Fruit fly (Drosophila melanogaster) whole organism, embryonic: ENCODE data around the gene Pig1.

Source experiments
- Abd-B ChIP-seq: fragments of 200-800 bp; sonication (Bioruptor generic); optimal IDR thresholded peaks from 2 replicates; lab custom pipeline; 2018; ENCODE audit warnings: missing biosample characterization, mild to moderate bottlenecking, missing genetic modification characterization, moderate library complexity
- Antp ChIP-seq: fragments of 200-800 bp; sonication (Bioruptor generic); optimal IDR thresholded peaks from 3 replicates; lab custom pipeline; 2016; ENCODE audit warnings: missing biosample characterization, missing genetic modification characterization
- Atf6 ChIP-seq: fragments of 200-800 bp; sonication (Bioruptor generic); IDR thresholded peaks from 2 replicates; pipeline ENCODE4 v1.3.6; 2022; ENCODE audit warnings: missing biosample characterization, missing genetic modification characterization
- CG10267 ChIP-seq: fragments of 200-800 bp; sonication (Bioruptor generic); optimal IDR thresholded peaks from 2 replicates; lab custom pipeline; 2018; ENCODE audit warnings: missing biosample characterization, mild to moderate bottlenecking, missing genetic modification characterization, moderate library complexity
- CG10462 ChIP-seq: fragments of 200-800 bp; sonication (Bioruptor generic); optimal IDR thresholded peaks from 2 replicates; lab custom pipeline; 2016; ENCODE audit warnings: missing biosample characterization, missing genetic modification characterization
- CG10543 ChIP-seq: fragments of 200-800 bp; sonication (Bioruptor generic); optimal IDR thresholded peaks from 3 replicates; lab custom pipeline; 2017; ENCODE audit warnings: missing biosample characterization, mild to moderate bottlenecking, missing genetic modification characterization, moderate library complexity
- CG10959 ChIP-seq: fragments of 200-800 bp; sonication (Bioruptor generic); IDR thresholded peaks from 2 replicates; pipeline ENCODE4 v1.3.6; 2022; ENCODE audit warnings: missing biosample characterization, missing genetic modification characterization
- CG13424 ChIP-seq: fragments of 200-800 bp; sonication (Bioruptor generic); optimal IDR thresholded peaks from 2 replicates; lab custom pipeline; 2019; ENCODE audit warnings: missing biosample characterization, mild to moderate bottlenecking, missing genetic modification characterization, moderate library complexity
- CG1529 ChIP-seq: fragments of 200-800 bp; sonication (Bioruptor generic); optimal IDR thresholded peaks from 3 replicates; lab custom pipeline; 2018; ENCODE audit warnings: missing biosample characterization, missing genetic modification characterization
- CG18599 ChIP-seq: fragments of 200-800 bp; sonication (Bioruptor generic); optimal IDR thresholded peaks from 3 replicates; lab custom pipeline; 2017; ENCODE audit warnings: missing biosample characterization, missing genetic modification characterization, mild to moderate bottlenecking, moderate library complexity, missing genetic modification reagents
- CG2875 ChIP-seq: fragments of 200-800 bp; sonication (Bioruptor generic); optimal IDR thresholded peaks from 2 replicates; lab custom pipeline; 2017; ENCODE audit warnings: missing biosample characterization, mild to moderate bottlenecking, missing genetic modification characterization, missing genetic modification reagents
- CG30020 ChIP-seq: fragments of 200-800 bp; optimal IDR thresholded peaks from 2 replicates; lab custom pipeline; 2019; ENCODE audit warnings: missing biosample characterization, mild to moderate bottlenecking, missing genetic modification characterization, moderate library complexity
- CG31224 ChIP-seq: fragments of 200-800 bp; sonication (Bioruptor generic); IDR thresholded peaks from 2 replicates; pipeline ENCODE4 v1.3.6; 2022; ENCODE audit warnings: missing biosample characterization, missing genetic modification characterization
- CG31365 ChIP-seq: fragments of 200-800 bp; sonication (Bioruptor generic); optimal IDR thresholded peaks from 2 replicates; lab custom pipeline; 2018; ENCODE audit warnings: missing biosample characterization, mild to moderate bottlenecking, missing genetic modification characterization
- CG33213 ChIP-seq: fragments of 200-800 bp; sonication (Bioruptor generic); optimal IDR thresholded peaks from 3 replicates; lab custom pipeline; 2016; ENCODE audit warnings: missing biosample characterization, missing genetic modification characterization
- CG3838 ChIP-seq: fragments of 200-800 bp; sonication (Bioruptor generic); optimal IDR thresholded peaks from 3 replicates; lab custom pipeline; 2016; ENCODE audit warnings: missing biosample characterization, missing genetic modification characterization
- CG4328 ChIP-seq: fragments of 200-800 bp; sonication (Bioruptor generic); optimal IDR thresholded peaks from 3 replicates; lab custom pipeline; 2017; ENCODE audit warnings: missing biosample characterization, missing genetic modification reagents, missing genetic modification characterization
- CG8290 ChIP-seq, 3 experiments: fragments of 200-800 bp; sonication (Bioruptor generic); optimal IDR thresholded peaks; 2 replicates each; lab custom pipeline; 2016 to 2019; ENCODE audit warnings: missing biosample characterization in 3 of 3, missing genetic modification characterization in 3 of 3, mild to moderate bottlenecking in 2 of 3, moderate library complexity in 1 of 3
- CG8924 ChIP-seq: fragments of 200-800 bp; optimal IDR thresholded peaks from 3 replicates; lab custom pipeline; 2019; ENCODE audit warnings: missing biosample characterization, mild to moderate bottlenecking, missing genetic modification characterization, moderate library complexity
- CHES-1-like ChIP-seq: fragments of 200-800 bp; sonication (Bioruptor generic); optimal IDR thresholded peaks from 2 replicates; lab custom pipeline; 2016; ENCODE audit warnings: missing biosample characterization, missing genetic modification characterization
- CTCF ChIP-seq: fragments of 200-800 bp; sonication (Bioruptor generic); optimal IDR thresholded peaks from 2 replicates; lab custom pipeline; 2017; ENCODE audit warnings: missing biosample characterization, mild to moderate bottlenecking, missing genetic modification characterization, moderate library complexity
- Camta ChIP-seq: fragments of 200-800 bp; sonication (Bioruptor generic); optimal IDR thresholded peaks from 2 replicates; lab custom pipeline; 2016; ENCODE audit warnings: missing biosample characterization, missing genetic modification characterization
- CkIIα-i1 ChIP-seq: fragments of 200-800 bp; sonication (Bioruptor generic); IDR thresholded peaks from 2 replicates; pipeline ENCODE4 v1.3.6; 2022; ENCODE audit warnings: missing biosample characterization, missing genetic modification characterization
- Dbx ChIP-seq: fragments of 200-800 bp; sonication (Bioruptor generic); IDR thresholded peaks from 3 replicates; pipeline ENCODE4 v1.3.6; 2022; ENCODE audit warnings: missing biosample characterization, missing genetic modification characterization
- Deaf1 ChIP-seq: fragments of 200-800 bp; optimal IDR thresholded peaks from 3 replicates; lab custom pipeline; 2019; ENCODE audit warnings: missing biosample characterization, mild to moderate bottlenecking, missing genetic modification characterization, moderate library complexity
- Dp ChIP-seq: fragments of 200-800 bp; sonication (Bioruptor generic); optimal IDR thresholded peaks from 2 replicates; lab custom pipeline; 2018; ENCODE audit warnings: missing biosample characterization, mild to moderate bottlenecking, missing genetic modification characterization, moderate library complexity
- Dref ChIP-seq: fragments of 200-800 bp; sonication (Bioruptor generic); IDR thresholded peaks from 2 replicates; pipeline ENCODE4 v1.3.6; 2022; ENCODE audit warnings: missing biosample characterization, missing genetic modification characterization
- Hr39 ChIP-seq: fragments of >200 bp; optimal IDR thresholded peaks from 2 replicates; lab custom pipeline; 2017
- Hr78 ChIP-seq, 2 experiments: fragments of 200-800 bp in 1 of 2; fragments of >200 bp in 1 of 2; sonication (Bioruptor generic) in 1 of 2; optimal IDR thresholded peaks; 2 replicates each; lab custom pipeline; 2017 to 2019; ENCODE audit warnings: missing biosample characterization in 2 of 2, missing genetic modification characterization in 2 of 2, mild to moderate bottlenecking in 1 of 2, moderate library complexity in 1 of 2
- Lhr ChIP-seq: fragments of 200-800 bp; sonication (Bioruptor generic); optimal IDR thresholded peaks from 3 replicates; lab custom pipeline; 2017; ENCODE audit warnings: mild to moderate bottlenecking, missing biosample characterization, missing genetic modification reagents, missing genetic modification characterization
- NC2α ChIP-seq: fragments of 200-800 bp; sonication (Bioruptor generic); optimal IDR thresholded peaks from 2 replicates; lab custom pipeline; 2016; ENCODE audit warnings: missing biosample characterization, missing genetic modification characterization
- NK7.1 ChIP-seq: fragments of 200-800 bp; sonication (Bioruptor generic); optimal IDR thresholded peaks from 3 replicates; lab custom pipeline; 2016; ENCODE audit warnings: missing biosample characterization, missing genetic modification characterization
- Nf-YC ChIP-seq: fragments of 200-800 bp; optimal IDR thresholded peaks from 3 replicates; lab custom pipeline; 2019; ENCODE audit warnings: missing biosample characterization, mild to moderate bottlenecking, missing genetic modification characterization, moderate library complexity
- Oli ChIP-seq: fragments of 200-800 bp; sonication (Bioruptor generic); optimal IDR thresholded peaks from 2 replicates; lab custom pipeline; 2018; ENCODE audit warnings: missing biosample characterization, mild to moderate bottlenecking, missing genetic modification characterization, moderate library complexity
- Optix ChIP-seq: fragments of 200-800 bp; sonication (Bioruptor generic); IDR thresholded peaks from 3 replicates; pipeline ENCODE4 v1.3.6; 2022; ENCODE audit warnings: missing biosample characterization, missing genetic modification characterization
- Spps ChIP-seq: fragments of 200-800 bp; sonication (Bioruptor generic); optimal IDR thresholded peaks from 2 replicates; lab custom pipeline; 2018; ENCODE audit warnings: missing biosample characterization, mild to moderate bottlenecking, missing genetic modification characterization
- Xrp1 ChIP-seq: fragments of 200-800 bp; sonication (Bioruptor generic); IDR thresholded peaks from 2 replicates; pipeline ENCODE4 v1.3.6; 2022; ENCODE audit warnings: missing biosample characterization, missing genetic modification characterization
- ap ChIP-seq: fragments of 200-800 bp; sonication (Bioruptor generic); IDR thresholded peaks from 2 replicates; pipeline ENCODE4 v1.3.6; 2022; ENCODE audit warnings: missing biosample characterization, missing genetic modification characterization
- bsh ChIP-seq, 2 experiments: fragments of 200-800 bp; sonication (Bioruptor generic); optimal IDR thresholded peaks; 2 replicates each; lab custom pipeline; 2017 to 2018; ENCODE audit warnings: mild to moderate bottlenecking in 2 of 2, missing biosample characterization in 2 of 2, missing genetic modification characterization in 2 of 2, moderate library complexity in 1 of 2
- fd3F ChIP-seq: fragments of 200-800 bp; sonication (Bioruptor generic); optimal IDR thresholded peaks from 2 replicates; lab custom pipeline; 2018; ENCODE audit warnings: missing biosample characterization, mild to moderate bottlenecking, missing genetic modification characterization, moderate library complexity
- gsb ChIP-seq: fragments of 200-800 bp; sonication (Bioruptor generic); IDR thresholded peaks from 2 replicates; pipeline ENCODE4 v1.3.6; 2022; ENCODE audit warnings: missing biosample characterization, missing genetic modification characterization
- h ChIP-seq: fragments of >200 bp; optimal IDR thresholded peaks from 2 replicates; lab custom pipeline; 2017
- lilli ChIP-seq: fragments of 200-800 bp; sonication (Bioruptor generic); optimal IDR thresholded peaks from 3 replicates; lab custom pipeline; 2016; ENCODE audit warnings: missing biosample characterization, missing genetic modification characterization
- nau ChIP-seq: fragments of 200-800 bp; sonication (Bioruptor generic); optimal IDR thresholded peaks from 3 replicates; lab custom pipeline; 2017; ENCODE audit warnings: missing biosample characterization, mild to moderate bottlenecking, missing genetic modification characterization, missing genetic modification reagents
- rib ChIP-seq: fragments of 200-800 bp; sonication (Bioruptor generic); IDR thresholded peaks from 2 replicates; pipeline ENCODE4 v1.3.6; 2022; ENCODE audit warnings: missing biosample characterization, missing genetic modification characterization
- sd ChIP-seq: fragments of 200-800 bp; sonication (Bioruptor generic); optimal IDR thresholded peaks from 3 replicates; lab custom pipeline; 2018; ENCODE audit warnings: missing biosample characterization, mild to moderate bottlenecking, missing genetic modification characterization, moderate library complexity
- ssp ChIP-seq: fragments of 200-800 bp; sonication (Bioruptor generic); IDR thresholded peaks from 2 replicates; pipeline ENCODE4 v1.3.6; 2022; ENCODE audit warnings: missing biosample characterization, missing genetic modification characterization
- tio ChIP-seq: fragments of 200-800 bp; sonication (Bioruptor generic); optimal IDR thresholded peaks from 2 replicates; lab custom pipeline; 2017; ENCODE audit warnings: missing biosample characterization, missing genetic modification characterization, inconsistent platforms
- tna ChIP-seq: fragments of 200-800 bp; sonication (Bioruptor generic); IDR thresholded peaks from 2 replicates; pipeline ENCODE4 v1.3.6; 2022; ENCODE audit warnings: missing biosample characterization, missing genetic modification characterization; ENCODE audit not compliant: partially characterized antibody
- toy ChIP-seq: fragments of 200-800 bp; sonication (Bioruptor generic); IDR thresholded peaks from 2 replicates; pipeline ENCODE4 v1.3.6; 2022; ENCODE audit warnings: missing biosample characterization, missing genetic modification characterization
- unc-4 ChIP-seq: fragments of 200-800 bp; sonication (Bioruptor generic); IDR thresholded peaks from 2 replicates; pipeline ENCODE4 v1.3.6; 2022; ENCODE audit warnings: missing biosample characterization, missing genetic modification characterization; ENCODE audit not compliant: partially characterized antibody
- zfh1 ChIP-seq: fragments of 200-800 bp; sonication (Bioruptor generic); IDR thresholded peaks from 3 replicates; pipeline ENCODE4 v1.3.6; 2022; ENCODE audit warnings: missing biosample characterization, missing genetic modification characterization

The Pig1 gene

DNA sequence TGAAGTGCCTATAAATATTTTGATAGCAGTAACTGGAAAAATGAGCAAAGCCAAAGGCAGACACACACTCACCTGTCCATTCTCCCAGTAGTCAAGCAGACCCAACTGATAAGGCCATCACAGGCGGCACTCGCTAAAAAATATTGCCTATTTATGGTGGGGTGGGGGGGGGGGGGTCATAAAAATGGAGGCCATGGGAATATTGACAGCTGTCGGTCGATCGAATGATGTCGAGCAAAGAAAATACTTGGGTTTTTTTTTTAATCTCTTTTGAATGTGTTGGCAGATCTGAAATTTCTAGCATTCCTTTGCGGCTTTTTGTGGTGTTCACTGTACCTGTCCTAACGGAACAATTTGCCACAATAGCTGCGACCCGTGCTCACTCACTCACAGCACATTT lies 24.5 kb upstream of the Pig1 start (continued):
- TF ChIP-seq CG4328 (GFP tag; lab: Kevin White, UChicago), result no peak
- no peak for TF ChIP-seq CG10267
- TF ChIP-seq CTCF (GFP tag; lab: Kevin White, UChicago), result no peak
- peak; percentile 69; the same call in 2 of the 3 replicates for TF ChIP-seq Dbx (GFP tag; lab: Robert Waterston, UW)
- no peak for TF ChIP-seq CG10959 (GFP tag; lab: Robert Waterston, UW)
- no peak for TF ChIP-seq Camta (GFP tag; lab: Kevin White, UChicago)
- TF ChIP-seq tna, result no peak
- TF ChIP-seq Deaf1 (tag; lab: Kevin White, UChicago), result no peak
- TF ChIP-seq Lhr (GFP tag; lab: Kevin White, UChicago), result no peak
- no peak for TF ChIP-seq unc-4 (GFP tag; lab: Robert Waterston, UW)
- 0 out of 2 replicates have a peak, but pooled peaks have one; percentile 24 for TF ChIP-seq gsb (GFP tag; lab: Robert Waterston, UW)
- no peak for TF ChIP-seq Hr39
- TF ChIP-seq CG3838 (GFP tag; lab: Kevin White, UChicago), result no peak
- no peak for TF ChIP-seq CG10462 (GFP tag; lab: Kevin White, UChicago)
- no peak for TF ChIP-seq h (lab: Kevin White, UChicago)
- TF ChIP-seq sd, result peak; percentile 15
- TF ChIP-seq tio (GFP tag; lab: Kevin White, UChicago), result no peak
- TF ChIP-seq lilli (GFP tag; lab: Kevin White, UChicago), result peak; percentile 30
- TF ChIP-seq NK7.1 (GFP tag; lab: Kevin White, UChicago), result no peak
- TF ChIP-seq CG10543, result no peak
- TF ChIP-seq zfh1 (GFP tag; lab: Robert Waterston, UW), result no peak
- TF ChIP-seq CkIIα-i1 (GFP tag; lab: Robert Waterston, UW), result no peak
- TF ChIP-seq Xrp1 (GFP tag; lab: Robert Waterston, UW), result no peak
- 0 out of 2 replicates have a peak, but pooled peaks have one; percentile 36 for TF ChIP-seq CG31224 (GFP tag; lab: Robert Waterston, UW)
- TF ChIP-seq Oli, result no peak
- no peak for TF ChIP-seq CG30020
- TF ChIP-seq CG1529 (GFP tag; lab: Kevin White, UChicago), result no peak
- peak; percentile 71 for TF ChIP-seq CG18599
- TF ChIP-seq nau (GFP tag; lab: Kevin White, UChicago), result no peak
- TF ChIP-seq rib (GFP tag; lab: Robert Waterston, UW), result no peak
- no peak for TF ChIP-seq CG31365 (tag; lab: Kevin White, UChicago)
- no peak for TF ChIP-seq Nf-YC (tag; lab: Kevin White, UChicago)
- TF ChIP-seq Antp (GFP tag; lab: Kevin White, UChicago), result no peak
- no peak for TF ChIP-seq Optix (GFP tag; lab: Robert Waterston, UW)
- TF ChIP-seq CG8924 (tag; lab: Kevin White, UChicago), result no peak
- TF ChIP-seq NC2α (GFP tag; lab: Kevin White, UChicago), result no peak
- no peak for TF ChIP-seq ap (GFP tag; lab: Robert Waterston, UW)
- no peak for TF ChIP-seq fd3F (GFP tag; lab: Kevin White, UChicago)
- peak; percentile 48; the same call in 1 of the 2 replicates for TF ChIP-seq Atf6 (GFP tag; lab: Robert Waterston, UW)
- TF ChIP-seq Spps (tag; lab: Kevin White, UChicago), result no peak
- TF ChIP-seq CG13424 (tag; lab: Kevin White, UChicago), result no peak
- TF ChIP-seq toy (GFP tag; lab: Robert Waterston, UW), result no peak
- TF ChIP-seq Dref, result no peak
- no peak for TF ChIP-seq Hr78 (GFP tag; optimal IDR thresholded peaks at IDR 0.05; lab: Kevin White, UChicago)
- no peak for TF ChIP-seq Dp
- TF ChIP-seq CG2875 (GFP tag; lab: Kevin White, UChicago), result no peak
- no peak for TF ChIP-seq CG33213
- TF ChIP-seq CHES-1-like (GFP tag; lab: Kevin White, UChicago), result no peak
- no peak for TF ChIP-seq Abd-B (GFP tag; lab: Kevin White, UChicago)
- TF ChIP-seq ssp (GFP tag; lab: Robert Waterston, UW), result 0 out of 2 replicates have a peak, but pooled peaks have one; percentile 7
- no peak for TF ChIP-seq bsh (GFP tag; optimal IDR thresholded peaks at IDR 0.05; lab: Kevin White, UChicago)
- TF ChIP-seq CG8290 (GFP tag; optimal IDR thresholded peaks at IDR 0.05; lab: Kevin White, UChicago), result no peak
- no peak for TF ChIP-seq CG8290 (tag; optimal IDR thresholded peaks at IDR 0.05; lab: Kevin White, UChicago)
